Worm (Caenorhabditis elegans): ENCODE data around the gene ptr-8.
A peak's percentile ranks its signal among the peaks of the same experiment; 100 is the strongest.

The ptr-8 gene

DNA sequence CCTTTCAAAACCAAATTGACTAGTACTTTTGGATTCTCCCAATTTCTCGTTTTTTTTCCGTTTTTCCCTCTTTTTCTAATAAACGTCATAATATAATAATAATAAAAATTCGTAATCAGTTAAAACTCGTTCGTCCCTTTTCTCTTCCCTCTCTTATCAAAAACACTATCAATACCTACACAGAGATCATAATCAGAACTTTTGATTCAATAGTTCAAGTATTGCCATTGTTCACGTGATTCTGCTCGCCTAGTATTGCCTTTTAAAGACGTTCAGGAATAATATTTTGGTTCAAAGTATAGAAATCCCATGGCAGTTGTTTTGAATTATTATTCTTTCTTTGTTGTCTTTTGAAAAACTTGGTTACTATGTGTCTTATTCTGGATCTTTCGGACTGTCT is 35.6 kb downstream of the ptr-8 start (continued):
- no peak for TF ChIP-seq unc-130 (GFP tag; optimal IDR thresholded peaks at IDR 0.05)
- no peak for TF ChIP-seq ZK546.5 (tag; optimal IDR thresholded peaks at IDR 0.05)
- TF ChIP-seq rbr-2 (tag; optimal IDR thresholded peaks at IDR 0.05), result no peak
- no peak for TF ChIP-seq ceh-44 (GFP tag; IDR thresholded peaks at IDR 0.05)
- no peak for TF ChIP-seq spr-3 (GFP tag; optimal IDR thresholded peaks at IDR 0.05)
- TF ChIP-seq ceh-82 (tag; optimal IDR thresholded peaks at IDR 0.05), result no peak
- TF ChIP-seq lin-38 (GFP tag; IDR thresholded peaks at IDR 0.05), result no peak
- TF ChIP-seq D1046.2 (GFP tag; IDR thresholded peaks at IDR 0.05), result no peak
- TF ChIP-seq set-16 (GFP tag; IDR thresholded peaks at IDR 0.05), result no peak
- TF ChIP-seq mdl-1 (tag; optimal IDR thresholded peaks at IDR 0.05), result peak in 1 of 2 experiments; percentile 82
- no peak for TF ChIP-seq madf-5 (GFP tag; IDR thresholded peaks at IDR 0.05)
- TF ChIP-seq dmd-9 (GFP tag; IDR thresholded peaks at IDR 0.05), result no peak
- TF ChIP-seq pha-4 (GFP tag; IDR thresholded peaks at IDR 0.05), result no peak
- no peak for TF ChIP-seq pha-4 (tag; optimal IDR thresholded peaks at IDR 0.05)
- TF ChIP-seq mxl-3 (GFP tag; optimal IDR thresholded peaks at IDR 0.05), result no peak
- no peak for TF ChIP-seq nhr-42 (GFP tag; IDR thresholded peaks at IDR 0.05)
- TF ChIP-seq spr-1 (tag; optimal IDR thresholded peaks at IDR 0.05), result no peak
- peak; percentile 63 for TF ChIP-seq mep-1 (tag; optimal IDR thresholded peaks at IDR 0.05)
- peak; percentile 78 for TF ChIP-seq hlh-30 (tag; optimal IDR thresholded peaks at IDR 0.05; ENCODE audit: insufficient read depth)
- no peak for TF ChIP-seq ama-1 (optimal IDR thresholded peaks at IDR 0.05)
- no peak for TF ChIP-seq vab-7 (GFP tag; IDR thresholded peaks at IDR 0.05)
- no peak for TF ChIP-seq daf-8 (GFP tag; IDR thresholded peaks at IDR 0.05)
- TF ChIP-seq nhr-48 (tag; optimal IDR thresholded peaks at IDR 0.05), result peak; percentile 57
- TF ChIP-seq mdt-29 (GFP tag; IDR thresholded peaks at IDR 0.05), result no peak
- no peak for TF ChIP-seq ztf-7 (tag; optimal IDR thresholded peaks at IDR 0.05)
- TF ChIP-seq lin-29 (GFP tag; IDR thresholded peaks at IDR 0.05), result no peak
- no peak for TF ChIP-seq madf-9 (GFP tag; conservative IDR thresholded peaks at IDR 0.05)
- TF ChIP-seq jun-1 (tag; optimal IDR thresholded peaks at IDR 0.05), result no peak
- TF ChIP-seq hif-1 (tag; optimal IDR thresholded peaks at IDR 0.05), result peak in 1 of 2 experiments; percentile 56
- TF ChIP-seq nhr-237 (tag; optimal IDR thresholded peaks at IDR 0.05), result no peak
- TF ChIP-seq zfp-3 (GFP tag; conservative IDR thresholded peaks at IDR 0.05), result no peak
- no peak for TF ChIP-seq daf-16 (GFP tag; optimal IDR thresholded peaks at IDR 0.05)
- peak; percentile 98 for TF ChIP-seq daf-16 (tag; optimal IDR thresholded peaks at IDR 0.05)
- TF ChIP-seq Y75B8A.6 (GFP tag; IDR thresholded peaks at IDR 0.05), result no peak
- no peak for TF ChIP-seq egl-43 (GFP tag; IDR thresholded peaks at IDR 0.05)
- no peak for TF ChIP-seq cey-2 (tag; optimal IDR thresholded peaks at IDR 0.05; ENCODE audit: borderline replicate concordance, insufficient read depth)
- peak; percentile 13; the same call in 1 of the 2 replicates for TF ChIP-seq lin-1 (GFP tag; IDR thresholded peaks at IDR 0.05)
- peak; percentile 97 for TF ChIP-seq nhr-28 (tag; optimal IDR thresholded peaks at IDR 0.05)
- peak; percentile 28 for TF ChIP-seq nhr-10 (tag; optimal IDR thresholded peaks at IDR 0.05)
- TF ChIP-seq php-3 (GFP tag; IDR thresholded peaks at IDR 0.05), result peak; percentile 91
- TF ChIP-seq attf-4 (tag; optimal IDR thresholded peaks at IDR 0.05), result no peak
- TF ChIP-seq saeg-2 (GFP tag; IDR thresholded peaks at IDR 0.05), result peak; percentile 21; the same call in 1 of the 2 replicates
- TF ChIP-seq ces-1 (GFP tag; optimal IDR thresholded peaks at IDR 0.05), result no peak

Data from whole organism, L4 larva.